Fruit fly (Drosophila melanogaster): ENCODE data around the gene Cisd2.

The Cisd2 gene

dm6 chr3R:29215652-29216483 is 7.4 kb downstream of the Cisd2 start:
- no peak for TF ChIP-seq noc (tag; optimal IDR thresholded peaks at IDR 0.05)

- TF ChIP-seq noc (tag; optimal IDR thresholded peaks at IDR 0.05): peak; percentile 19
Observed at dm6 chr3R:29214982-29215533, 8.2 kb downstream of the Cisd2 start.

DNA sequence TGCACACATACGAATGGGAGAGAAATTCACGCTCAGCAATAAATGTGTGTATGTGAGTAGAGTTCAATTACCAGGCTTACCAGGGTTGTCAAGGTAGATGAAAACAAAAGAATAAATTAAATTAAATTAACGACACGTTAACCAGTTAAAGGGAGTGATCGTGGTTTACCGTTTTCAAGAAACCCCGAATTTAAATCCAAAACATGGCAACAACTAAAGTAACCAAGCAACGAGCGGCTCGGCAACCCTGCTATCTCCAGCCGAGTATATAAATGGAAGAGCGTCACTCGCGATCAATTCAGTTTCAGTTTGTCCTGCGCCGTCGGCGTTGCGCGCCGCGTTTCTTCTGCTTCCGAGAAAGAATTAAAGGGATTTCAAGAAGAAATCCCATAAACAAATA is 9.0 kb downstream of the Cisd2 start:
- TF ChIP-seq noc (tag; optimal IDR thresholded peaks at IDR 0.05): peak; percentile 99

DNA sequence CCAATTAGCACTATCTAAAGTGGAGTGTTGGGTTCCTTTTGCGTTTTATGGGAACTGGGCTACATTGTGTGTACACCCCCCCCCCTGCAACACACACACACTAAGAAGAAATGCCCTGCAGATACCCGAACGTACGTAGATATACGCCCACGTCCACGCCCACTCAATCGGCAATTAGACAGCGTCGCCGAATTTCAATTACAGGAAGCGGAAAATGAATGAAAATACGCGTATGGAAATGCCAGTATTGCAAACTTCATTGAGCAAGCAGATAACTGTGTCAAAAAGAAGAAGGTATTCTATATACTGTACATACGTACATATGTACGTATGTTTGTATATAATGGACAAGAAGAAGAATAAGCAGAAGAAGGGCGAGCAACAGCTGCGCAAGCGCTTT is 9.8 kb downstream of the Cisd2 start:
- no peak for TF ChIP-seq noc (tag; optimal IDR thresholded peaks at IDR 0.05)

dm6 chr3R:29212534-29212933 is 10.7 kb downstream of the Cisd2 start:
- TF ChIP-seq noc (tag; optimal IDR thresholded peaks at IDR 0.05): no peak

DNA sequence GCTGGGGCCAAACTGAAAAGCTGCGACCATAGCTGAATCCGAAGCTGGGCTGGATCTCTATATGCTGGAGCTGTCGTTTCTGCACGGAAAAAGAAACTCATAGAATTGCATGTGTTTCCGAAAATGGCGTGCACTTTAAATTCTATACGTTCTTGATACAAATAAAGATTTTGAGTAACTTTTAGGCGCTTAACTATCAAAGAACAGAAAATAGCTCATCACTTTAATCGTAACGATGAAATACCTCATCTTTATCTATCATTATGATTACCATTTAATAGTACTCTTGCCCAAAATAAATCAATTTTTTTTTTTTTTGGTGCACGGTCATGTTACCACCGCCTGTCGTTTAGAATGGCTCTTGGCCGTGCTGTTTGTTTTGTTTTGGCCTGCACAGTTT is 11.5 kb downstream of the Cisd2 start:
- no peak for TF ChIP-seq noc (tag; optimal IDR thresholded peaks at IDR 0.05)

DNA sequence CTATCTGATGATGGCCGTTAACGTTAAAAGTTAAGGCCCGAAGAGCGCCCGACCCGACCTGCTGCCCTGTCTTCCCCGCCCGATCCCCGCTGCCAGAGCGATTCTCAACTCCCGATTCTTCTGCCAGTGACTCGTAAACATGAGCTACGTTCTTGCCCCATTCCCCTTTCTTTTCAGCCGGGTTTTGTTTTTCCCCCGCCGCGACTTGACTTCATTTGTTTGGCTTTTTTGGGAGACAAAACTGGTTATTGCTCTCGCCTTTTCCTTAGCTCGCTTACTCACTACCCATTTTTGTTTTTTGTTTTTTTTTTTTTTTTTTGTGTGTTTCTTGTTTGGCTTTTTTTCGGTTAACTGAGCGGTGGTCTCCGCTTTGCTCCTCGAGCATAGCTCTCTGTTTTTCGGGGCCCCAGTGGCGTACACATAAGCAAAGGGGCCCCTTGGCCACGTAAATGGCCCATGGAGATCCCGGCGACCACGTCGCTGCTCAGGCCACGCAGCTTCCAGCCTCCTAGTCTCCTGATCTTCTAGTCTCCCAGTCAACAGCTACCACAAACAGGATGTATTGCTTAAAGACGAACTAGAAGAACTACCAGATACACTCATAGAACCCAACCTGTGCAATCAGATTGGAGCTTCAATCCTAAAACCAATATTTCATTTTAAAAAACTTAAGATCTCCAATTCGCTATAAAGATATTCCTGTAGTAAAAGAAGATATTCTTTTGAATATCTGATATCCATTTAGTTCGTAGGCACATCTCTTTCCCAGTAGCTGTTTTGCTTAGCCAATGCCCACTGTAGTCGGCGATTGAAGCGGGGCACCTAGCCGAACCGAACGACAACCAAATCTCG is 12.5 kb downstream of the Cisd2 start:
- TF ChIP-seq noc (tag; optimal IDR thresholded peaks at IDR 0.05): no peak

DNA sequence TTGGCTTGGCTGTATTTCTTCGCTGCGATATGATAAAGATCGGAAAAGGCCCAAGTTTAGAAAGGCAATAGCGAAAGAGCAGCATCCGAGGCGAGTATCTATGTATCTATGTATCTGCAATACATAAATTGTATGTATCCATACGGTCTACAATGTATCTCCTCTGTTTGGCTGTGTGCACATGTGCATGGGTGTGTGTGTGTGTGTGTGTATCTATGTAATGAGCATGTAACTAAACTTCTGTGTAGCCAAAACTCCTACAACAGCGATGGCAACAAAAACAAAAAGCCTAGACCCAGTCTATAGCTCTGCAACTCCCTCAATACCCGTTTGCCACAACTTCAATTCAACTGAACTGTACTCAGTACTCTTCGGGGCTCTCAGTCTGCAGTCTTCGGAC is 13.1 kb downstream of the Cisd2 start:
- no peak for TF ChIP-seq noc (tag; optimal IDR thresholded peaks at IDR 0.05)

- peak; percentile 32 for TF ChIP-seq noc (tag; optimal IDR thresholded peaks at IDR 0.05)
Observed at dm6 chr3R:29207996-29208395, 15.2 kb downstream of the Cisd2 start.

DNA sequence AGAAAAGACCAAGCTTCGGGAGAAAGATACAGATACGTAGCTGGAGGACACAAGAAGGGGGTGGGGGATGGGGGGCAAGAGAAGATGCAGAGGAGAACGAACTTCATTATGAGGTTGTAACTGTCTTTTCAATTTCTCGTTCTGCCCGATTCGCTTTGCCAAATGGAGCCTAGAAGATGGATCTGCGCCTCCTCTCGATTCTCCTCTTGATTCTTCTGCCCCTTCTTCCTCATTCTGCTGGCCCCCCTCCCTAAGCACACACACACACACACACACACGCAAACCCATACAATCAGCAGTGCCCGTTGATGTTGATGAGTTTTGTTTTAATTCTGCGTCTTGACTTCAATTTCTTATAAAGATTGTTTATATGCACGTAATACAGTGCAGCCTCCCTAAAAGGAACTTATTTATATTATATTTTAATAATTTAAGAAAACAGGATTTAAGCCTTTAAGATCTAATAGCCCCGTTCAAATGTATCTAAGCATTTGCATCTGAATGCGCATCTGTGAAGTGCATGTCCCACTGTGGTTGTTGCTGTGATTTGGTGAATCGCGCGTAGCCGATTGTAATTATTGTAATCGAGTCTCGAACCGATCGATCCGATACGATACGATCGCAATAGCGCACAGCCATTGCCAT is 16.1 kb downstream of the Cisd2 start:
- peak; percentile 46 for TF ChIP-seq noc (tag; optimal IDR thresholded peaks at IDR 0.05)

DNA sequence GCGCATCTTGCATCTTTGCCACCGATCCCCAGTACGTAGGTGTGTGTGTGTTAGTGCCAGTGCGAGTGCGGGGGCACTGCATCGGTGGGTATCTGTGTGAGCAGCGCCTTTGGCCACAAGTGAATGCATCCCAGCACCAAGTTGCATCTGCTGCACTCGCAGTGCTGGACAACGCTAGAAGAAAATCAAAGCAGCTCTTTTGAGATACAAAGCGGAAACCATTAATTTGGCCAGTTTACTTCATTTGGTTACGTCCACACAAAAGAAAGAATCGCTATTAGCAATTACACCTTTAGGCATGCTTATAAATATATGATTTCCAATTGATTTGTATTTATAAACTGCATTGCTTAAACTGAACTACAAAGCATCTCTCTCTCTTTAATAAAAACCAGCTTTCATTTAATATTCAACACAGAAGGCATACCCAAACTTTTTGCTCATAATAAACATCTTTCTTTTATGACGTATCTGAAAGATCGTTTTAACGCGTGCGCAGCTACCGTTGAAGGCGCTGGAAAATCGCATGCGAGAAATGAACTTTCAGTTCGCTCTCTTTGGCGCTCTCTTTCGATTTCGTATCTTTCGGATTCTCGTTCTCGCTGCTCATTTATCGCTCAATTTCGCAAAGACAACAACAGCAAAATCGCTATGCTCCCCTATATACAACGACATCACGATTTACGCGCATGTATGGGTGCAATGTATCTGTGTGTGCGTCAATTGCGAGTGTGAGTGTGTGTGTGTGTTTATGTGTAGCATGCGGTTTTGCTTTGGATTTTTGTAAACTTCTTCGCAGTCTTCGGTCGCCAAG is 16.8 kb downstream of the Cisd2 start:
- no peak for TF ChIP-seq noc (tag; optimal IDR thresholded peaks at IDR 0.05)

DNA sequence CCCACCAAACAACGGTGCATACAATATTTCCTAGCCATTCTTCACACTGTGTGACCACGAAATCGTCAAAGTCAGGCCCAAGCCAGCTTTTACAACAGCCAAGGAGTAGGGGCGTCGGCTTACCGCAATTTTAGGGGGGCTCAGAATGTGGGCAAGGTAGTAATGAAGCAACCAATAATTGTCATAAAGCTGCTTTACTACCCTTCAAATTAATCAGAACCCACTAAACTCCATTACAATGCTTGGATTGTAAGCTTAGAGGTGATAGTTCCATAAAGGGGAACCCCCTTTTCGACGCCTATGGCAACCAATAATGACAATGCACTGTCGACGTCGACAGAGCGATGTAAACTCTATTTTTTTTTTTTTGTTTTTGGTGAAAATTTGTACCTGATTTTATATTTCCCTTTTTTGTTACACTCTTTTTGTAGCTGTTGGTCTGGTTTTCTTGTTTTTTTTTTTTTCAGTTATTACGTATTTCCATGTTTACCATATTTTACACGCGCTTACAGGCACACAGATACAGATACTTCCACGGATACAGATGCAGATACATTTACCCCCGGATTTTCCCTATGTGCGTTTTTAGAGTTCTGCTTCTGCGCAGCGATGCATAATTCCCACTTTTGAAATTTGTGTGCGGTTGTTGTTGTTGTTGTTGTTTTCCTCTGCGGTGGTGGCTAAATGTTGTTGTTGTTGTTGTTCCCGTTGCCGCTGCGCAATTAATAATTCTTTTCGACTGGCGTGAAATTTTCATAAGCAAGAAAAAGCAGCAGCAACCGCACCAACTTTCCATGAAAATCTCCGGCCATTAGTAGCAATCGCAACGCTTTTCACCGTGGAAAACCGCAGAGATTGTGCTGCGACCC is 18.4 kb downstream of the Cisd2 start:
- no peak for TF ChIP-seq noc (tag; optimal IDR thresholded peaks at IDR 0.05)

dm6 chr3R:29204033-29204432 is 19.2 kb downstream of the Cisd2 start, which contains the start of gene Cyt-c1L:
TSS of gene Cyt-c1L (minus strand) at chr3R:29204133.
- TF ChIP-seq noc (tag; optimal IDR thresholded peaks at IDR 0.05): no peak

DNA sequence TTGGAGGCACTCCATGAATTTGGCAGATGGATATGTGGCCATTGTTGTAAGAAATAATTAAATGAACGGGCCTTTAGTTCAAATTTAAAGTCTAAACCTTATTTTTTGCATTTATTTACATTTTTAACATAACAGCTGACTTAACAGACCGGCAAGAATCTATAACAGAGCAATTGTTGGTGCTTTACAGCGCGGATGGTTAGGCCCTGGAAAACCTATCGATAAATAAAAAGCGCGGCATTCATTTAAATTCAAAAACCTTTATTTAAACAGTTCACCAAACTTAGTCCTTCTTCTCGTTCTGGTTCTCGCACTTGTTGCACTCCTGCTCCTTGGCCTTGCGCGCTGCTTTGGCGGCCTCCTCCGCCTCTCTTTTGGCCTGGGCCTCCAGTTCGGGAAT is 20.8 kb downstream of the Cisd2 start, which contains the start of gene Mesh1:
TSS of gene Mesh1 (minus strand) at position 108 of the 400 bp plus-strand sequence.
- no peak for TF ChIP-seq noc (tag; optimal IDR thresholded peaks at IDR 0.05)
